Worm (Caenorhabditis elegans) whole organism, young adult: ENCODE results near the gene str-56.

Source experiments
- ama-1 ChIP-seq, 3 experiments: fragments of 150-350 bp in 1 of 3; sonication (generic microtip) in 2 of 3; optimal IDR thresholded peaks; 2 replicates each; lab custom pipeline; 2014 to 2018; ENCODE audit warnings: missing biosample characterization in 2 of 3, missing genetic modification characterization in 2 of 3, missing genetic modification reagents in 2 of 3
- chd-7 ChIP-seq: sonication (generic microtip); optimal IDR thresholded peaks from 2 replicates; lab custom pipeline; 2016; ENCODE audit warnings: mild to moderate bottlenecking, missing genetic modification characterization, moderate library complexity, missing compliant biosample characterization
- lir-1 ChIP-seq: fragments of 200-800 bp; sonication (Bioruptor generic); conservative IDR thresholded peaks from 2 replicates; pipeline ENCODE4 v1.3.6; 2022; ENCODE audit warnings: missing genetic modification reagents, missing genetic modification characterization, missing compliant biosample characterization

DNA sequence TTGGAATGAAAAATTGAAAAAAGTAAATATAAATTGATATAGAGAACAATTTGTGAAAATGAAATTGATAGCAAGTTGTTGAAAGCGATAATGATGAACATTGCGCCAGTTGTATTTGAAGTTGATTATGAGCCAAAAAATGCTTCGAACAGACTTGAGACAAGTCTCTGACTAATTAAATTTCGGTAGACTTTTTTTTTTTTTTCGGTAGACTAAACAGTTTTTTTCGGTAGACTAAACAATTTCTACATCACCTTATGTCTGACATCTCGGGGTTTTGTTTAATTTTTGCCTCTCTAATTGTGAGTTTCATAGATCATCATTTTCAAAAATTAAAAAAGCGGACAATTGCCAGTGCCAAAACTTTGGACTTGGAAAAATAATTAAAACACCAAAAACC is 38.8 kb upstream of the str-56 start, which contains the start of gene srbc-54:
- no peak for TF ChIP-seq chd-7 (tag; lab: Kevin White, UChicago)
- TF ChIP-seq lir-1 (GFP tag; lab: Robert Waterston, UW), result no peak
- no peak for TF ChIP-seq ama-1 (optimal IDR thresholded peaks at IDR 0.05; lab: Kevin White, UChicago)
- TF ChIP-seq ama-1 (GFP tag; optimal IDR thresholded peaks at IDR 0.05; lab: Kevin White, UChicago), result no peak
